Fruit fly (Drosophila melanogaster) whole organism, embryonic: Measurements from ENCODE around the gene HtrA2.

Source experiments
- Adf1 ChIP-seq: fragments of 200-800 bp; sonication (Bioruptor generic); IDR thresholded peaks from 2 replicates; pipeline ENCODE4 v1.3.6; 2022; ENCODE audit warnings: missing biosample characterization, missing genetic modification characterization
- Atf3 ChIP-seq: fragments of 200-800 bp; sonication (Bioruptor generic); optimal IDR thresholded peaks from 3 replicates; lab custom pipeline; 2016; ENCODE audit warnings: missing biosample characterization, missing genetic modification characterization
- Bdp1 ChIP-seq: fragments of 200-800 bp; sonication (Bioruptor generic); optimal IDR thresholded peaks from 3 replicates; lab custom pipeline; 2016; ENCODE audit warnings: missing biosample characterization, missing genetic modification characterization
- CG10267 ChIP-seq: fragments of 200-800 bp; sonication (Bioruptor generic); optimal IDR thresholded peaks from 2 replicates; lab custom pipeline; 2018; ENCODE audit warnings: missing biosample characterization, mild to moderate bottlenecking, missing genetic modification characterization, moderate library complexity
- CG10366 ChIP-seq: fragments of 200-800 bp; sonication (Bioruptor generic); IDR thresholded peaks from 2 replicates; pipeline ENCODE4 v1.3.6; 2022; ENCODE audit warnings: missing biosample characterization, missing genetic modification characterization
- CG10431 ChIP-seq: fragments of 200-800 bp; sonication (Bioruptor generic); optimal IDR thresholded peaks from 3 replicates; lab custom pipeline; 2018; ENCODE audit warnings: missing biosample characterization, mild to moderate bottlenecking, missing genetic modification characterization
- CG10462 ChIP-seq: fragments of 200-800 bp; sonication (Bioruptor generic); optimal IDR thresholded peaks from 2 replicates; lab custom pipeline; 2016; ENCODE audit warnings: missing biosample characterization, missing genetic modification characterization
- CG10565 ChIP-seq: fragments of 200-800 bp; sonication (Bioruptor generic); optimal IDR thresholded peaks from 3 replicates; lab custom pipeline; 2016; ENCODE audit warnings: missing biosample characterization, mild to moderate bottlenecking, missing genetic modification characterization
- CG11504 ChIP-seq: fragments of 200-800 bp; sonication (Bioruptor generic); optimal IDR thresholded peaks from 3 replicates; lab custom pipeline; 2019; ENCODE audit warnings: missing biosample characterization, mild to moderate bottlenecking, missing genetic modification characterization, moderate library complexity
- CG11723 ChIP-seq: fragments of 200-800 bp; sonication (Bioruptor generic); optimal IDR thresholded peaks from 2 replicates; lab custom pipeline; 2017; ENCODE audit warnings: missing biosample characterization, mild to moderate bottlenecking, missing genetic modification characterization
- CG13287 ChIP-seq: fragments of 200-800 bp; sonication (Bioruptor generic); IDR thresholded peaks from 2 replicates; pipeline ENCODE4 v1.3.6; 2022; ENCODE audit warnings: missing biosample characterization, missing genetic modification characterization; ENCODE audit not compliant: partially characterized antibody
- CG14441 ChIP-seq: fragments of 200-800 bp; sonication (Bioruptor generic); IDR thresholded peaks from 2 replicates; pipeline ENCODE4 v1.3.6; 2022; ENCODE audit warnings: missing biosample characterization, missing genetic modification characterization
- CG16779 ChIP-seq: fragments of 200-800 bp; sonication (Bioruptor generic); IDR thresholded peaks from 2 replicates; pipeline ENCODE4 v1.3.6; 2022; ENCODE audit warnings: missing biosample characterization, missing genetic modification characterization
- CG17186 ChIP-seq: fragments of 200-800 bp; sonication (Bioruptor generic); optimal IDR thresholded peaks from 3 replicates; lab custom pipeline; 2017; ENCODE audit warnings: missing biosample characterization, missing genetic modification reagents, missing genetic modification characterization
- CG17612 ChIP-seq: fragments of 200-800 bp; sonication (Bioruptor generic); IDR thresholded peaks from 2 replicates; pipeline ENCODE4 v1.3.6; 2022; ENCODE audit warnings: missing biosample characterization, missing genetic modification characterization
- CG17912 ChIP-seq: fragments of 200-800 bp; sonication (Bioruptor generic); optimal IDR thresholded peaks from 2 replicates; lab custom pipeline; 2018; ENCODE audit warnings: missing biosample characterization, mild to moderate bottlenecking, missing genetic modification characterization
- CG18619 ChIP-seq: fragments of 200-800 bp; sonication (Bioruptor generic); optimal IDR thresholded peaks from 3 replicates; lab custom pipeline; 2017; ENCODE audit warnings: missing biosample characterization, mild to moderate bottlenecking, missing genetic modification characterization
- CG18764 ChIP-seq: fragments of 200-800 bp; sonication (Bioruptor generic); optimal IDR thresholded peaks from 3 replicates; lab custom pipeline; 2016; ENCODE audit warnings: missing biosample characterization, missing genetic modification characterization
- CG4707 ChIP-seq: fragments of 200-800 bp; sonication (Bioruptor generic); optimal IDR thresholded peaks from 2 replicates; lab custom pipeline; 2018; ENCODE audit warnings: missing biosample characterization, mild to moderate bottlenecking, missing genetic modification characterization, moderate library complexity
- CG7786 ChIP-seq: fragments of 200-800 bp; sonication (Bioruptor generic); optimal IDR thresholded peaks from 2 replicates; lab custom pipeline; 2016; ENCODE audit warnings: missing biosample characterization, missing genetic modification characterization
- CG8478 ChIP-seq: fragments of >200 bp; optimal IDR thresholded peaks from 2 replicates; lab custom pipeline; 2018
- CG8924 ChIP-seq: fragments of 200-800 bp; optimal IDR thresholded peaks from 3 replicates; lab custom pipeline; 2019; ENCODE audit warnings: missing biosample characterization, mild to moderate bottlenecking, missing genetic modification characterization, moderate library complexity
- CG9797 ChIP-seq: fragments of 200-800 bp; sonication (Bioruptor generic); optimal IDR thresholded peaks from 3 replicates; lab custom pipeline; 2018; ENCODE audit warnings: missing biosample characterization, mild to moderate bottlenecking, missing genetic modification characterization
- CoRest ChIP-seq: fragments of 200-800 bp; sonication (Bioruptor generic); optimal IDR thresholded peaks from 3 replicates; lab custom pipeline; 2018; ENCODE audit warnings: missing biosample characterization, mild to moderate bottlenecking, missing genetic modification characterization, moderate library complexity
- D ChIP-seq, 2 experiments: fragments of 200-800 bp in 1 of 2; fragments of >200 bp in 1 of 2; sonication (Bioruptor generic) in 1 of 2; optimal IDR thresholded peaks; 2 replicates in 1 of 2; 3 replicates in 1 of 2; lab custom pipeline; 2017; ENCODE audit warnings: mild to moderate bottlenecking in 1 of 2, missing biosample characterization in 1 of 2, missing genetic modification characterization in 1 of 2, missing genetic modification reagents in 1 of 2
- Gsc ChIP-seq: fragments of 200-800 bp; sonication (Bioruptor generic); IDR thresholded peaks from 2 replicates; pipeline ENCODE4 v1.3.6; 2022; ENCODE audit warnings: missing biosample characterization, missing genetic modification characterization
- HLH4C ChIP-seq: fragments of 200-800 bp; sonication (Bioruptor generic); IDR thresholded peaks from 3 replicates; pipeline ENCODE4 v1.3.6; 2022; ENCODE audit warnings: missing biosample characterization, missing genetic modification characterization; ENCODE audit not compliant: partially characterized antibody
- HLH54F ChIP-seq: fragments of 200-800 bp; sonication (Bioruptor generic); optimal IDR thresholded peaks from 3 replicates; lab custom pipeline; 2016; ENCODE audit warnings: missing biosample characterization, missing genetic modification characterization
- HmgD ChIP-seq: fragments of 200-800 bp; sonication (Bioruptor generic); optimal IDR thresholded peaks from 3 replicates; lab custom pipeline; 2016; ENCODE audit warnings: missing biosample characterization, missing genetic modification characterization
- Mrtf ChIP-seq: fragments of 200-800 bp; sonication (Bioruptor generic); IDR thresholded peaks from 3 replicates; pipeline ENCODE4 v1.3.6; 2022; ENCODE audit warnings: missing biosample characterization, missing genetic modification characterization
- Pdp1 ChIP-seq, 2 experiments: fragments of 200-800 bp; sonication (Bioruptor generic); optimal IDR thresholded peaks; 3 replicates each; lab custom pipeline; 2016; ENCODE audit warnings: missing biosample characterization in 2 of 2, missing genetic modification characterization in 2 of 2, mild to moderate bottlenecking in 1 of 2, moderate library complexity in 1 of 2
- Spps ChIP-seq: fragments of 200-800 bp; sonication (Bioruptor generic); optimal IDR thresholded peaks from 2 replicates; lab custom pipeline; 2018; ENCODE audit warnings: missing biosample characterization, mild to moderate bottlenecking, missing genetic modification characterization
- cad ChIP-seq: fragments of >200 bp; optimal IDR thresholded peaks from 2 replicates; lab custom pipeline; 2017; ENCODE audit warnings: missing biosample characterization, missing genetic modification characterization
- dan ChIP-seq: fragments of 200-800 bp; sonication (Bioruptor generic); IDR thresholded peaks from 2 replicates; pipeline ENCODE4 v1.3.6; 2022; ENCODE audit warnings: missing biosample characterization, missing genetic modification characterization
- danr ChIP-seq: fragments of 200-800 bp; sonication (Bioruptor generic); IDR thresholded peaks from 2 replicates; pipeline ENCODE4 v1.3.6; 2022; ENCODE audit warnings: missing biosample characterization, missing genetic modification characterization
- en ChIP-seq: fragments of 200-800 bp; sonication (Bioruptor generic); optimal IDR thresholded peaks from 2 replicates; lab custom pipeline; 2016; ENCODE audit warnings: missing biosample characterization, missing genetic modification characterization
- fd64A ChIP-seq: fragments of 200-800 bp; sonication (Bioruptor generic); optimal IDR thresholded peaks from 3 replicates; lab custom pipeline; 2018; ENCODE audit warnings: missing biosample characterization, mild to moderate bottlenecking, missing genetic modification characterization
- gem ChIP-seq: fragments of 200-800 bp; sonication (Bioruptor generic); optimal IDR thresholded peaks from 2 replicates; lab custom pipeline; 2019; ENCODE audit warnings: missing biosample characterization, mild to moderate bottlenecking, missing genetic modification characterization, moderate library complexity
- grn ChIP-seq: fragments of 200-800 bp; sonication (Bioruptor generic); optimal IDR thresholded peaks from 3 replicates; lab custom pipeline; 2017; ENCODE audit warnings: missing biosample characterization, missing genetic modification characterization
- gsb ChIP-seq: fragments of 200-800 bp; sonication (Bioruptor generic); IDR thresholded peaks from 2 replicates; pipeline ENCODE4 v1.3.6; 2022; ENCODE audit warnings: missing biosample characterization, missing genetic modification characterization
- her ChIP-seq: fragments of 200-800 bp; sonication (Bioruptor generic); optimal IDR thresholded peaks from 2 replicates; lab custom pipeline; 2016; ENCODE audit warnings: missing biosample characterization, missing genetic modification characterization
- klu ChIP-seq: fragments of 200-800 bp; sonication (Bioruptor generic); IDR thresholded peaks from 2 replicates; pipeline ENCODE4 v1.3.6; 2022; ENCODE audit warnings: missing biosample characterization, missing genetic modification characterization
- lmd ChIP-seq: fragments of 200-800 bp; sonication (Bioruptor generic); IDR thresholded peaks from 2 replicates; pipeline ENCODE4 v1.3.6; 2022; ENCODE audit warnings: missing biosample characterization, missing genetic modification characterization
- mam ChIP-seq: fragments of 200-800 bp; sonication (Bioruptor generic); optimal IDR thresholded peaks from 3 replicates; lab custom pipeline; 2016; ENCODE audit warnings: missing biosample characterization, missing genetic modification characterization
- pb ChIP-seq: fragments of 200-800 bp; sonication (Bioruptor generic); optimal IDR thresholded peaks from 3 replicates; lab custom pipeline; 2016; ENCODE audit warnings: missing biosample characterization, missing genetic modification characterization
- repo ChIP-seq: fragments of 200-800 bp; sonication (Bioruptor generic); optimal IDR thresholded peaks from 2 replicates; lab custom pipeline; 2016; ENCODE audit warnings: missing biosample characterization, missing genetic modification characterization
- sqz ChIP-seq: fragments of 200-800 bp; sonication (Bioruptor generic); optimal IDR thresholded peaks from 3 replicates; lab custom pipeline; 2018; ENCODE audit warnings: missing biosample characterization, mild to moderate bottlenecking, missing genetic modification characterization
- tio ChIP-seq: fragments of 200-800 bp; sonication (Bioruptor generic); optimal IDR thresholded peaks from 2 replicates; lab custom pipeline; 2017; ENCODE audit warnings: missing biosample characterization, missing genetic modification characterization, inconsistent platforms
- toy ChIP-seq: fragments of 200-800 bp; sonication (Bioruptor generic); IDR thresholded peaks from 2 replicates; pipeline ENCODE4 v1.3.6; 2022; ENCODE audit warnings: missing biosample characterization, missing genetic modification characterization
- wdn ChIP-seq: fragments of 200-800 bp; sonication (Bioruptor generic); IDR thresholded peaks from 2 replicates; pipeline ENCODE4 v1.3.6; 2022; ENCODE audit warnings: missing biosample characterization, missing genetic modification characterization
- z ChIP-seq: fragments of 200-800 bp; sonication (Bioruptor generic); IDR thresholded peaks from 3 replicates; pipeline ENCODE4 v1.3.6; 2022; ENCODE audit warnings: missing biosample characterization, missing genetic modification characterization

HtrA2 gene

dm6 chr3R:14478438-14479033 lies 33.0 kb downstream of the HtrA2 start (continued):
- TF ChIP-seq CG10565, result no peak
- no peak for TF ChIP-seq Bdp1 (GFP tag; lab: Kevin White, UChicago)
- TF ChIP-seq cad (GFP tag; lab: Kevin White, UChicago), result no peak
- peak; percentile 38; the same call in 1 of the 2 replicates for TF ChIP-seq wdn (GFP tag; lab: Robert Waterston, UW)
- no peak for TF ChIP-seq D (optimal IDR thresholded peaks at IDR 0.05; lab: Kevin White, UChicago)
- TF ChIP-seq D (GFP tag; optimal IDR thresholded peaks at IDR 0.05; lab: Kevin White, UChicago), result peak; percentile 80
- TF ChIP-seq Mrtf (GFP tag; lab: Robert Waterston, UW), result 0 out of 3 replicates have a peak, but pooled peaks have one; percentile 4
- TF ChIP-seq klu (GFP tag; lab: Robert Waterston, UW), result peak; percentile 50; the same call in 1 of the 2 replicates
- TF ChIP-seq gsb (GFP tag; lab: Robert Waterston, UW), result 0 out of 2 replicates have a peak, but pooled peaks have one; percentile 53
- TF ChIP-seq CG10431 (GFP tag; lab: Kevin White, UChicago), result no peak
- TF ChIP-seq CG10366, result peak; percentile 69
- TF ChIP-seq CG11723 (GFP tag; lab: Kevin White, UChicago), result peak; percentile 11
- no peak; the same call in 1 of the 2 replicates for TF ChIP-seq Gsc (GFP tag; lab: Robert Waterston, UW)
- TF ChIP-seq CG13287 (GFP tag; lab: Robert Waterston, UW), result no peak
- TF ChIP-seq pb, result no peak
- TF ChIP-seq CG8924 (tag; lab: Kevin White, UChicago), result peak; percentile 93
- TF ChIP-seq Pdp1 (GFP tag; optimal IDR thresholded peaks at IDR 0.05; lab: Kevin White, UChicago), result peak in 1 of 2 experiments; percentile 56
- no peak for TF ChIP-seq CG9797 (GFP tag; lab: Kevin White, UChicago)
- peak; percentile 84 for TF ChIP-seq CG11504 (tag; lab: Kevin White, UChicago)
- TF ChIP-seq grn (GFP tag; lab: Kevin White, UChicago), result no peak
- TF ChIP-seq HLH54F (GFP tag; lab: Kevin White, UChicago), result peak; percentile 16
- TF ChIP-seq tio (GFP tag; lab: Kevin White, UChicago), result peak; percentile 72
- TF ChIP-seq CG10462 (GFP tag; lab: Kevin White, UChicago), result peak; percentile 22
- peak; percentile 47; the same call in 1 of the 2 replicates for TF ChIP-seq toy (GFP tag; lab: Robert Waterston, UW)
- no peak for TF ChIP-seq Atf3
- TF ChIP-seq fd64A (GFP tag; lab: Kevin White, UChicago), result no peak
- TF ChIP-seq dan (GFP tag; lab: Robert Waterston, UW), result no peak
- peak; percentile 58 for TF ChIP-seq CG18619 (GFP tag; lab: Kevin White, UChicago)
- no peak for TF ChIP-seq CG8478 (lab: Kevin White, UChicago)
- no peak for TF ChIP-seq repo (GFP tag; lab: Kevin White, UChicago)
- peak; percentile 77 for TF ChIP-seq CG14441 (GFP tag; lab: Robert Waterston, UW)
- TF ChIP-seq CG17912 (GFP tag; lab: Kevin White, UChicago), result no peak
- peak; percentile 75 for TF ChIP-seq CG18764 (GFP tag; lab: Kevin White, UChicago)
- TF ChIP-seq CG10267 (tag; lab: Kevin White, UChicago), result peak; percentile 89
- no peak for TF ChIP-seq her (GFP tag; lab: Kevin White, UChicago)
- TF ChIP-seq CG17186 (GFP tag; lab: Kevin White, UChicago), result no peak
- TF ChIP-seq CG16779 (GFP tag; lab: Robert Waterston, UW), result no peak
- TF ChIP-seq sqz (GFP tag; lab: Kevin White, UChicago), result peak; percentile 75
- peak; percentile 89 for TF ChIP-seq Spps
- no peak for TF ChIP-seq HmgD (GFP tag; lab: Kevin White, UChicago)
- peak; percentile 14 for TF ChIP-seq CG4707 (GFP tag; lab: Kevin White, UChicago)
- TF ChIP-seq en, result no peak
- no peak for TF ChIP-seq CG17612 (GFP tag; lab: Robert Waterston, UW)
- TF ChIP-seq CoRest, result peak; percentile 91
- TF ChIP-seq gem (tag; lab: Kevin White, UChicago), result peak; percentile 95
- peak; percentile 0 for TF ChIP-seq mam (GFP tag; lab: Kevin White, UChicago)
- peak; percentile 81 for TF ChIP-seq lmd
- TF ChIP-seq Adf1 (GFP tag; lab: Robert Waterston, UW), result peak; percentile 72
- TF ChIP-seq danr (GFP tag; lab: Robert Waterston, UW), result no peak
- no peak for TF ChIP-seq HLH4C (GFP tag; lab: Robert Waterston, UW)
- no peak for TF ChIP-seq z (GFP tag; lab: Robert Waterston, UW)
- no peak for TF ChIP-seq CG7786 (GFP tag; lab: Kevin White, UChicago)
- TF ChIP-seq, all 482 proteins: peak for 289
